Worm (Caenorhabditis elegans): Measurements from ENCODE around the gene nrf-5.

Gene nrf-5

DNA sequence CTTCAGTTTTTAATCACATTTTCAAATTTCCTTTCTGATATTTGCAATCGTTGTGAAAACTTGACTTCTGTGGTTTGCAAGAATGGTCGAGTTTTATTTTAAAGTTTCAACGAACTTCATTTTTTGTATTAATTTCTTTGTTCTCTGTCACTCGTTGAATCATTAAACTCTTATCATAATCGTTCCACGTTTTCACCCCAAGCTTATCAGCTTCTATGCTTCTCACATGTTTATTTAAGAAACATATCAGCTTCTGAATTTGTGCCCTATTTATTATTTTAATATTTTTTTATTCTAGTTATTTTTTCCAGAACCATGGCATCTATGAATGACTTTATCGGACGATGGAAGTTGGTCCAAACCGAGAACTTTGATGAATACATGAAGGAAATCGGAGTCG lies 51.2 kb downstream of the nrf-5 start, which contains the start of gene lbp-7:
Gene lbp-7 (plus strand): TSS at position 312 of the 400 bp plus-strand sequence.
- TF ChIP-seq skn-1 (tag; optimal IDR thresholded peaks at IDR 0.05) = no peak
- TF ChIP-seq fos-1 (tag; optimal IDR thresholded peaks at IDR 0.05) = peak; percentile 94
- TF ChIP-seq nhr-10 (tag; optimal IDR thresholded peaks at IDR 0.05) = no peak
- TF ChIP-seq R02D3.7 (tag; optimal IDR thresholded peaks at IDR 0.05) = no peak
- TF ChIP-seq mbf-1 (tag; optimal IDR thresholded peaks at IDR 0.05) = no peak
- TF ChIP-seq crh-2 (tag; optimal IDR thresholded peaks at IDR 0.05) = peak; percentile 66
- no peak for TF ChIP-seq nhr-237 (tag; optimal IDR thresholded peaks at IDR 0.05)
- TF ChIP-seq snpc-4 (tag; optimal IDR thresholded peaks at IDR 0.05) = no peak
- TF ChIP-seq nhr-21 (tag; optimal IDR thresholded peaks at IDR 0.05) = no peak
- no peak for TF ChIP-seq peb-1 (tag; optimal IDR thresholded peaks at IDR 0.05)
- TF ChIP-seq sma-9 (GFP tag; optimal IDR thresholded peaks at IDR 0.05) = peak; percentile 70
- no peak for TF ChIP-seq sma-9 (tag; optimal IDR thresholded peaks at IDR 0.05)
- TF ChIP-seq ceh-82 (tag; optimal IDR thresholded peaks at IDR 0.05) = no peak
- TF ChIP-seq nhr-129 (tag; optimal IDR thresholded peaks at IDR 0.05) = no peak
- TF ChIP-seq aly-2 (tag; optimal IDR thresholded peaks at IDR 0.05) = no peak
- no peak for TF ChIP-seq elt-3 (tag; optimal IDR thresholded peaks at IDR 0.05)

DNA sequence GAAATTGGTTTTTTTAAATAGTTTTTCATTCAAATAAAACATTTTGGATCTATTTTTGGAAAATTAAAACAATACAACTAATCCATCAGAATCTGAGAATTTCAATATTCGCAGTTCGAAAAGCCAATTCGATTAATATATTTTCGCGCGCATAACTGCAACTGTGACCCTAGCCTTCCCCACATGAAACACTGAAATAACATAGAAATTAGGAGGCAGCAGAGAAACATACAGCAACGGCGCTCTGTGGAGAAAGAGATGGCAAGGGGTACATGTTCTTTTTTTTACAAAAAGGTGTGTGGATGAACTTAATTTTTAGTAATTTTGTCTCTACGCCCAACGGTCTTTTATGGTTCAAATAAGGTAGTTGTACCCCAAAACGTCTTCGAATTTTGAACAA lies 52.1 kb downstream of the nrf-5 start:
- TF ChIP-seq lin-11 (tag; optimal IDR thresholded peaks at IDR 0.05) (no peak), Y55F3AM.14 (GFP tag; optimal IDR thresholded peaks at IDR 0.05) (no peak), egl-27 (tag; optimal IDR thresholded peaks at IDR 0.05) (no peak), C34F6.9 (tag; optimal IDR thresholded peaks at IDR 0.05) (peak; percentile 33)
